Worm (Caenorhabditis elegans): ENCODE measurements around the gene aly-2.
A peak's percentile ranks its signal among the peaks of the same experiment; 100 is the strongest.

The aly-2 gene

DNA sequence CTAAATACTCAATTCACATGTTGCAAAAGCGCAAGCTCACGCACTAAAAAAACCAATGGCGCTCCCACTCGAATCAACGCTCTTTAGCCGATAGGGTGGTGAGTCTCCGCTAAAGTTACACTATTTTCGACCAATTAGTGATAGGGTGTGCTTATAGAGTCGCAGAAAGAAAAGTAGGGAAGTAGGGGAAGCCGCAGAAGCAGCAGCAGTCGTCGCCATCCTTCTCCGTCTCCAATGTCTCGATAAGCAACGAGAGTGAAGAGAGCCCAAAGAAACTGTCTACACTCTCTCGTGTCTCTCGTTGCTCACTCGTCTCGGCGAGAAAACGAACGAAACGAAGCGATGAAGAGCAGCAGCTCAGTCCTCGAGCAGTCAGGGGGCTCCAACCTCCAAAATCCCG is 49.5 kb downstream of the aly-2 start (continued):
- TF ChIP-seq swsn-7 (tag; optimal IDR thresholded peaks at IDR 0.05) (peak; percentile 54), ceh-82 (tag; optimal IDR thresholded peaks at IDR 0.05) (peak; percentile 19 to 59 (median 49)), ets-5 (GFP tag; IDR thresholded peaks at IDR 0.05) (no peak), hpl-2 (GFP tag; optimal IDR thresholded peaks at IDR 0.05) (no peak), unc-98 (GFP tag; IDR thresholded peaks at IDR 0.05) (no peak), alr-1 (tag; optimal IDR thresholded peaks at IDR 0.05; ENCODE audit: borderline replicate concordance) (no peak), lin-14 (GFP tag; optimal IDR thresholded peaks at IDR 0.05) (peak; percentile 93), fkh-8 (tag; optimal IDR thresholded peaks at IDR 0.05) (peak; percentile 73), hlh-4 (tag; optimal IDR thresholded peaks at IDR 0.05) (no peak), lin-13 (GFP tag; optimal IDR thresholded peaks at IDR 0.05) (no peak), mab-9 (GFP tag; IDR thresholded peaks at IDR 0.05) (no peak), fkh-10 (GFP tag; optimal IDR thresholded peaks at IDR 0.05) (peak; percentile 91), sup-37 (GFP tag; optimal IDR thresholded peaks at IDR 0.05) (no peak), lir-3 (tag; optimal IDR thresholded peaks at IDR 0.05; ENCODE audit: poor library complexity) (peak; percentile 16), tlp-1 (tag; optimal IDR thresholded peaks at IDR 0.05) (no peak), tbx-2 (tag; optimal IDR thresholded peaks at IDR 0.05) (peak; percentile 77), sox-4 (tag; optimal IDR thresholded peaks at IDR 0.05) (no peak), elt-3 (tag; optimal IDR thresholded peaks at IDR 0.05) (no peak), lin-39 (tag; optimal IDR thresholded peaks at IDR 0.05) (no peak), snu-23 (GFP tag; optimal IDR thresholded peaks at IDR 0.05) (peak; percentile 75), nhr-11 (tag; optimal IDR thresholded peaks at IDR 0.05) (no peak), pax-3 (tag; optimal IDR thresholded peaks at IDR 0.05) (no peak), nhr-77 (tag; optimal IDR thresholded peaks at IDR 0.05) (peak; percentile 41), sptf-1 (tag; optimal IDR thresholded peaks at IDR 0.05) (no peak), mdl-1 (tag; optimal IDR thresholded peaks at IDR 0.05) (peak in 1 of 2 experiments; percentile 62), ceh-63 (GFP tag; optimal IDR thresholded peaks at IDR 0.05) (no peak), nhr-28 (tag; optimal IDR thresholded peaks at IDR 0.05) (no peak), efl-3 (GFP tag; optimal IDR thresholded peaks at IDR 0.05) (no peak), xbp-1 (tag; optimal IDR thresholded peaks at IDR 0.05) (peak; percentile 51), pqm-1 (tag; optimal IDR thresholded peaks at IDR 0.05) (no peak), nhr-19 (GFP tag; conservative IDR thresholded peaks at IDR 0.05) (peak; percentile 55), nhr-47 (tag; optimal IDR thresholded peaks at IDR 0.05) (peak; percentile 32), efl-1 (optimal IDR thresholded peaks at IDR 0.05) (peak; percentile 61 to 70), efl-1 (GFP tag; optimal IDR thresholded peaks at IDR 0.05 in 1 of 2) (peak; percentile 35 to 93), zip-4 (GFP tag; optimal IDR thresholded peaks at IDR 0.05) (no peak), aha-1 (tag; optimal IDR thresholded peaks at IDR 0.05) (no peak), nhr-20 (tag; optimal IDR thresholded peaks at IDR 0.05) (peak; percentile 65), Y116A8C.19 (tag; optimal IDR thresholded peaks at IDR 0.05; ENCODE audit: borderline replicate concordance) (no peak), C34B4.2 (tag; optimal IDR thresholded peaks at IDR 0.05) (no peak), nhr-84 (tag; optimal IDR thresholded peaks at IDR 0.05) (no peak), dpl-1 (GFP tag; optimal IDR thresholded peaks at IDR 0.05) (peak in 1 of 3 experiments; percentile 25), ama-1 (optimal IDR thresholded peaks at IDR 0.05) (no peak), grh-1 (GFP tag; IDR thresholded peaks at IDR 0.05) (no peak), lin-15B (tag; optimal IDR thresholded peaks at IDR 0.05) (peak; percentile 1), ceh-8 (GFP tag; optimal IDR thresholded peaks at IDR 0.05) (peak; percentile 29), nhr-76 (tag; optimal IDR thresholded peaks at IDR 0.05) (no peak), unc-30 (tag; optimal IDR thresholded peaks at IDR 0.05) (no peak), isw-1 (GFP tag; IDR thresholded peaks at IDR 0.05) (peak; percentile 37)
